Worm (Caenorhabditis elegans) whole organism, L2 larva: ENCODE data around the gene uba-1.

ENCODE experiments used
- R02D3.7 ChIP-seq: fragments of 150-350 bp; optimal IDR thresholded peaks from 2 replicates; lab custom pipeline; 2014; ENCODE audit warnings: missing biosample characterization, missing genetic modification characterization
- aly-2 ChIP-seq: fragments of 150-350 bp; optimal IDR thresholded peaks from 2 replicates; lab custom pipeline; 2014; ENCODE audit warnings: missing biosample characterization, missing genetic modification characterization
- ama-1 ChIP-seq: fragments of 150-350 bp; optimal IDR thresholded peaks from 2 replicates; lab custom pipeline; 2018; ENCODE audit warnings: inconsistent platforms
- blmp-1 ChIP-seq: sonication (generic microtip); optimal IDR thresholded peaks from 2 replicates; lab custom pipeline; 2017; ENCODE audit warnings: missing genetic modification characterization, mild to moderate bottlenecking, missing compliant biosample characterization, antibody characterized with exemption, moderate library complexity; ENCODE audit not compliant: insufficient read depth
- dmd-4 ChIP-seq: sonication (generic microtip); optimal IDR thresholded peaks from 2 replicates; lab custom pipeline; 2017; ENCODE audit warnings: missing biosample characterization, missing genetic modification characterization
- elt-3 ChIP-seq: sonication (generic microtip); optimal IDR thresholded peaks from 2 replicates; lab custom pipeline; 2017; ENCODE audit warnings: missing biosample characterization, missing genetic modification characterization
- fos-1 ChIP-seq: fragments of 150-350 bp; optimal IDR thresholded peaks from 2 replicates; lab custom pipeline; 2014; ENCODE audit warnings: missing biosample characterization, missing genetic modification characterization
- lin-13 ChIP-seq: fragments of 150-350 bp; optimal IDR thresholded peaks from 2 replicates; lab custom pipeline; 2014; ENCODE audit warnings: missing biosample characterization, missing genetic modification reagents, missing genetic modification characterization
- nhr-237 ChIP-seq: fragments of 150-350 bp; optimal IDR thresholded peaks from 2 replicates; lab custom pipeline; 2014; ENCODE audit warnings: missing biosample characterization, missing genetic modification characterization
- snpc-4 ChIP-seq: fragments of 150-350 bp; optimal IDR thresholded peaks from 2 replicates; lab custom pipeline; 2014; ENCODE audit warnings: missing biosample characterization, missing genetic modification characterization
- zag-1 ChIP-seq: fragments of 150-350 bp; optimal IDR thresholded peaks from 2 replicates; lab custom pipeline; 2014; ENCODE audit warnings: missing biosample characterization, missing genetic modification characterization

ce11 chrIV:10009536-10009935 is 14.8 kb upstream of the uba-1 start, which contains the start of gene magu-4:
- TF ChIP-seq dmd-4 (tag; lab: Kevin White, UChicago) (no peak), R02D3.7 (tag; lab: Kevin White, UChicago) (no peak), snpc-4 (tag; lab: Kevin White, UChicago) (no peak), ama-1 (lab: Kevin White, UChicago) (no peak), lin-13 (GFP tag; lab: Kevin White, UChicago) (no peak), elt-3 (no peak), zag-1 (no peak), nhr-237 (tag; lab: Kevin White, UChicago) (no peak), fos-1 (tag; lab: Kevin White, UChicago) (no peak), blmp-1 (no peak), aly-2 (tag; lab: Kevin White, UChicago) (no peak)
